Fruit fly (Drosophila melanogaster): ENCODE results near the gene TkR99D.

Gene TkR99D

DNA sequence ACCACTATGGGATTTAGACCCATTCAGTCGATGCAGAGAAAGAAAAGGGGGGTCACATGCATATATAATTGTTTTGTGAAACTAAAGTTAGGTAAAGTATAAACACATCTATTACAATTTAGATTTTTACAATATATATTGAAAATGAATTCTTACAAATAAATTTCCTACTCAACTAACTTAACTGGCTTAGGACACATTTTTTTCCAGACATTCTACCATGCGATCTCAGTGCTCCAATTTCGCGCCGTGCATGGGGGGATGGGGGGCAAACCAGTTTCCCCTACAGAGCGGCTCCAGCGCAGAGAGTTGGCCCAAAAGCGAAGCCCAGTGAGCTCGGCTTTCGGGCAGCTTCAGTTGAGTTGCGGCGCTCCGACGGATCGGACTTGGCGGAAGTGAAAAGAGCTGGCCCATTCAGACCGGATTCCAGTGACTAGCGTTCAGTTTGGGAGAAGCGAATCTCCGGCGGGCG is 13.9 kb upstream of the TkR99D start, which contains the start of gene CG7896 (continued):
- TF ChIP-seq CG30403 (GFP tag; optimal IDR thresholded peaks at IDR 0.05), result peak; percentile 77
- TF ChIP-seq odd (GFP tag; optimal IDR thresholded peaks at IDR 0.05), result peak; percentile 59
- TF ChIP-seq CG9797 (GFP tag; optimal IDR thresholded peaks at IDR 0.05), result no peak
- TF ChIP-seq CG18619 (GFP tag; optimal IDR thresholded peaks at IDR 0.05), result peak; percentile 59
- peak; percentile 75 for TF ChIP-seq wor (GFP tag; IDR thresholded peaks at IDR 0.05)
- peak; percentile 64 for TF ChIP-seq CG4404 (GFP tag; IDR thresholded peaks at IDR 0.05)
- TF ChIP-seq CG2202 (tag; optimal IDR thresholded peaks at IDR 0.05), result peak; percentile 25
- peak; percentile 1 for TF ChIP-seq HLH54F (GFP tag; optimal IDR thresholded peaks at IDR 0.05)
- TF ChIP-seq rib (GFP tag; IDR thresholded peaks at IDR 0.05), result 0 out of 2 replicates have a peak, but pooled peaks have one; percentile 22
- no peak for TF ChIP-seq bowl (GFP tag; IDR thresholded peaks at IDR 0.05)
- TF ChIP-seq CG12104 (GFP tag; optimal IDR thresholded peaks at IDR 0.05), result peak; percentile 22
- TF ChIP-seq HmgD (GFP tag; optimal IDR thresholded peaks at IDR 0.05), result no peak
- peak; percentile 14 to 71 for TF ChIP-seq dpn (GFP tag; optimal IDR thresholded peaks at IDR 0.05)
- peak; percentile 35 for TF ChIP-seq slp2 (GFP tag; optimal IDR thresholded peaks at IDR 0.05)
- peak in 1 of 3 experiments; percentile 13 for TF ChIP-seq Stat92E (GFP tag; optimal IDR thresholded peaks at IDR 0.05)
- TF ChIP-seq lilli (GFP tag; optimal IDR thresholded peaks at IDR 0.05), result peak; percentile 47
- TF ChIP-seq gcm2 (GFP tag; optimal IDR thresholded peaks at IDR 0.05), result no peak
- no peak for TF ChIP-seq amos (GFP tag; IDR thresholded peaks at IDR 0.05; ENCODE audit: partially characterized antibody)
- no peak for TF ChIP-seq schlank (tag; optimal IDR thresholded peaks at IDR 0.05)
- TF ChIP-seq Dip2 (GFP tag; IDR thresholded peaks at IDR 0.05), result no peak
- TF ChIP-seq CG31388 (GFP tag; optimal IDR thresholded peaks at IDR 0.05), result no peak
- no peak for TF ChIP-seq zen (tag; optimal IDR thresholded peaks at IDR 0.05)
- TF ChIP-seq twi (tag; optimal IDR thresholded peaks at IDR 0.05), result peak; percentile 33
- TF ChIP-seq cas (GFP tag; IDR thresholded peaks at IDR 0.05), result 0 out of 2 replicates have a peak, but pooled peaks have one; percentile 14
- no peak for TF ChIP-seq CG30020 (tag; optimal IDR thresholded peaks at IDR 0.05)
- TF ChIP-seq MBD-R2 (GFP tag; IDR thresholded peaks at IDR 0.05), result peak; percentile 51; the same call in 1 of the 2 replicates
- no peak for TF ChIP-seq luna (GFP tag; optimal IDR thresholded peaks at IDR 0.05)
- peak; percentile 4 for TF ChIP-seq psq (GFP tag; optimal IDR thresholded peaks at IDR 0.05)
- TF ChIP-seq Dip3 (GFP tag; optimal IDR thresholded peaks at IDR 0.05), result peak; percentile 6
- peak; percentile 84 for TF ChIP-seq CG32532 (GFP tag; IDR thresholded peaks at IDR 0.05)
- TF ChIP-seq danr (GFP tag; IDR thresholded peaks at IDR 0.05), result peak; percentile 73

DNA sequence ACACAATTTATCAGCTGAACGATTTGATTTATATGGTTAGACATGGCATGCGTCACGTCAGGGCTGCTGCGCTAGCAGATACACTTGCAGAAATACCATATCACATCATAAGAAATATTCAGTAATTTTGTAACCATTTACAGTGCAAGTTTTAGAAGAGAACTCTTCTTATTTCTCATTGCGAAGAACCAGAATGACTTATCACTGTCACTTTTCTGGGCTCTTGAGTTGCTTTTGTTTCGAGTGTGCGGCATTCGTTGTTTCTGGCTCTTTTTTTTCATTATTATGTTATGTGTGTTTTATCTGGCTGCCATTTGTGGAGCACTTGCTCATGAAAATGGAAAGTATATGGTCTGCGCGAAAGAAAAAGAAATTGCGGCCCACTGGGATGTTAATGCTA is 12.8 kb upstream of the TkR99D start:
- TF ChIP-seq seq (GFP tag; IDR thresholded peaks at IDR 0.05), result 0 out of 2 replicates have a peak, but pooled peaks have one; percentile 24
- TF ChIP-seq CG30403 (GFP tag; optimal IDR thresholded peaks at IDR 0.05), result peak; percentile 8
- TF ChIP-seq vvl (GFP tag; IDR thresholded peaks at IDR 0.05), result peak; percentile 23; the same call in 1 of the 2 replicates
- peak in 1 of 2 experiments; percentile 34 for TF ChIP-seq bsh (GFP tag; optimal IDR thresholded peaks at IDR 0.05)
- peak; percentile 39 for TF ChIP-seq CG14667 (GFP tag; IDR thresholded peaks at IDR 0.05)
- peak in 1 of 2 experiments; percentile 16 for TF ChIP-seq Hr51 (GFP tag; optimal IDR thresholded peaks at IDR 0.05)
- TF ChIP-seq ttk (GFP tag; IDR thresholded peaks at IDR 0.05), result 0 out of 2 replicates have a peak, but pooled peaks have one; percentile 7
- no peak for TF ChIP-seq lilli (GFP tag; optimal IDR thresholded peaks at IDR 0.05)
- TF ChIP-seq CG32532 (GFP tag; IDR thresholded peaks at IDR 0.05), result 0 out of 2 replicates have a peak, but pooled peaks have one; percentile 15
- no peak for TF ChIP-seq btn (GFP tag; optimal IDR thresholded peaks at IDR 0.05)
- TF ChIP-seq dysf (GFP tag; IDR thresholded peaks at IDR 0.05), result peak; percentile 60
- TF ChIP-seq HLH3B (GFP tag; IDR thresholded peaks at IDR 0.05), result peak; percentile 32; the same call in 1 of the 2 replicates
- TF ChIP-seq gem (tag; optimal IDR thresholded peaks at IDR 0.05), result peak; percentile 37
- no peak for TF ChIP-seq Bgb (GFP tag; IDR thresholded peaks at IDR 0.05; ENCODE audit: partially characterized antibody)
- no peak for TF ChIP-seq CG9727 (GFP tag; optimal IDR thresholded peaks at IDR 0.05)
- TF ChIP-seq CG2678 (tag; optimal IDR thresholded peaks at IDR 0.05), result no peak
- no peak for TF ChIP-seq HmgD (GFP tag; optimal IDR thresholded peaks at IDR 0.05)
- TF ChIP-seq row (GFP tag; IDR thresholded peaks at IDR 0.05), result peak; percentile 48
- no peak for TF ChIP-seq pan (optimal IDR thresholded peaks at IDR 0.05)
- TF ChIP-seq pan (GFP tag; optimal IDR thresholded peaks at IDR 0.05 in 1 of 2, IDR thresholded peaks at IDR 0.05 in 1 of 2), result peak in 1 of 2 experiments; percentile 20
- TF ChIP-seq lov (optimal IDR thresholded peaks at IDR 0.05), result no peak
- 0 out of 3 replicates have a peak, but pooled peaks have one; percentile 43 for TF ChIP-seq lov (GFP tag; IDR thresholded peaks at IDR 0.05)
- peak; percentile 22; the same call in 1 of the 2 replicates for TF ChIP-seq Ptx1 (GFP tag; IDR thresholded peaks at IDR 0.05)
- TF ChIP-seq ci (GFP tag; IDR thresholded peaks at IDR 0.05), result peak; percentile 51; the same call in 1 of the 3 replicates
